Worm (Caenorhabditis elegans): ENCODE data around the gene gad-3.

- TF ChIP-seq flt-1 (GFP tag; IDR thresholded peaks at IDR 0.05), result no peak
- TF ChIP-seq ztf-29 (GFP tag; IDR thresholded peaks at IDR 0.05), result no peak
- TF ChIP-seq med-1 (GFP tag; optimal IDR thresholded peaks at IDR 0.05; ENCODE audit: insufficient read depth), result no peak
- no peak for TF ChIP-seq cog-1 (tag; optimal IDR thresholded peaks at IDR 0.05)
- TF ChIP-seq T22C8.4 (GFP tag; IDR thresholded peaks at IDR 0.05), result no peak
- no peak for TF ChIP-seq ztf-23 (GFP tag; IDR thresholded peaks at IDR 0.05)
Measured at ce11 chrV:9160224-9160886, 12.4 kb downstream of the gad-3 start, which contains the start of gene col-144.

All from whole organism, midembryonic.